Worm (Caenorhabditis elegans): ENCODE measurements around the gene D2096.12.
"Not testable (repeated sequence)": the region's sequence is repeated elsewhere in the genome, so short reads cannot be mapped to it uniquely, and the experiment has no call there.

Gene D2096.12

DNA sequence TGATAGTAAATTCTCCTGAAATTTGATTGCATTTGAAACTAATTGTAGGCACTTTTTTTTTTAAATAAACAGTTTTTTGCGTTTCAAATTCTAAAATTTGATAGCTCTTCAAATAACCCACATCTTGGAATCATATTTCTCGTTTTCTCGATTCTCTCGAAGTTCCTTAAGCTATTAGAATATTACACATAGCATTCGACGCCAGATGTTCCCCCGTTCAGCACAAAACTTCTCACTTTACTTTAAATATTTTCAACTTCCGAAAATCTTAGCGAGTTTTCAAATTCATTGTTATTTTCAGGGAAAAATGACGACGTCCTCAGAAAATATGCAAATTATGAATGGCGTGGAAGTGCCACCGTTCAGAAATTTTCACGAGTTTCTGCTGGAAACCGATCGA, 16.4 kb downstream of the D2096.12 start, which contains the start of gene praf-3:
TSS of gene praf-3 (plus strand) at position 301 of the 400 bp plus-strand sequence.
- TF ChIP-seq cog-1 (tag; optimal IDR thresholded peaks at IDR 0.05), result no peak
- TF ChIP-seq ref-1 (GFP tag; conservative IDR thresholded peaks at IDR 0.05), result no peak
- no peak for TF ChIP-seq ztf-29 (GFP tag; IDR thresholded peaks at IDR 0.05)
- no peak for TF ChIP-seq med-1 (GFP tag; optimal IDR thresholded peaks at IDR 0.05; ENCODE audit: insufficient read depth)
- no peak for TF ChIP-seq T22C8.4 (GFP tag; IDR thresholded peaks at IDR 0.05)
- TF ChIP-seq ztf-23 (GFP tag; IDR thresholded peaks at IDR 0.05), result no peak
- TF ChIP-seq flt-1 (GFP tag; IDR thresholded peaks at IDR 0.05), result no peak
- TF ChIP-seq klf-2 (GFP tag; conservative IDR thresholded peaks at IDR 0.05), result no peak
- TF ChIP-seq tab-1 (GFP tag; IDR thresholded peaks at IDR 0.05), result no peak

DNA sequence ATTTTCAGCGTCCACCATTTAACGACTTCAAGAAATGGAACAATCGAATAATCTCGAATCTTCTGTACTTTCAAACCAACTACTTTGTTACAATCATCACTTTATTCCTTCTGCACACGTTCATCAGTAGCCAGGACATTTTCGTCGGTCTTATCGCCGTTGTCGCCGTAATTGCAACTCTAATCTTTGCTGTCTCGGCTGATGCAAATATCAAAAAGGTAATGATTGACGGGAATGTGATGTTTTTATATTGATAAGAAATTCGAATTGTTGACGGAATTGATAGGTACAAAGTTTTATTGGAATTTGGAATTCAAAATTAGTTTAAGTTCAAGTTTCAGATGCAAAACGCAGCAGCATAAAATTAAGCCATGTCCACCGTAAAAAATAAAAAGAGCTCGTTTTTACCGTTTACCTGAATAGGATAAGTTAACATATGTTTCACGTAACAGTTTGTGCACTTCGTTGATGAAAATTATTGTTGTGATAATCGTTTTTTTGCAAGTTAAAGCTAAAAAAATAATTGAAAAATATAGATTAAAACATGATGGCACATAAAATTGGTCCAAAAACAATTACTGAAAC, 17.1 kb downstream of the D2096.12 start:
- TF ChIP-seq cog-1 (tag; optimal IDR thresholded peaks at IDR 0.05) (no peak), tab-1 (GFP tag; IDR thresholded peaks at IDR 0.05) (no peak), klf-2 (GFP tag; conservative IDR thresholded peaks at IDR 0.05) (no peak), ztf-23 (GFP tag; IDR thresholded peaks at IDR 0.05) (no peak), med-1 (GFP tag; optimal IDR thresholded peaks at IDR 0.05; ENCODE audit: insufficient read depth) (no peak), ztf-29 (GFP tag; IDR thresholded peaks at IDR 0.05) (no peak), flt-1 (GFP tag; IDR thresholded peaks at IDR 0.05) (no peak), ref-1 (GFP tag; conservative IDR thresholded peaks at IDR 0.05) (no peak), T22C8.4 (GFP tag; IDR thresholded peaks at IDR 0.05) (no peak)

DNA sequence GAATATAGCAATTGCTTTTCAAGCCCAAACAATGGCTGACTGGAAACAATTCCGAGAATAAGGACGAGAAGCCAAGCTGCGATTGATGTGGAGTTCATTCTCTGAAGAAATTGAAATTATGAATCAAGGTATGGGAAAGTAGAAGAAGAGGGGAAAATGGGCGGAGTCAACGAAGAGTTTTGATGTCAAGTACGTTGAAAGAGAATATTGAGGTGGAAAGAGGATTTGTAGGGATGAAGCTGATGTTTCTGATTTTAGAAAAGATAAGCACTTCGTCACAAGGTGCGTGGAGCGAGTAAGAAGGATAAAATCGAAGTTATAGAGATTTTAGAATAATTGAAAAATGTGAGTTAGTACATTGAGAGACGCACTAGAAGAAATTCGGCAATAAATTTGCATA, 19.4 kb downstream of the D2096.12 start, which contains the start of gene D2096.9:
TSS of gene D2096.9 (minus strand) at position 101 of the 400 bp plus-strand sequence.
- no peak for TF ChIP-seq tab-1 (GFP tag; IDR thresholded peaks at IDR 0.05)
- TF ChIP-seq flt-1 (GFP tag; IDR thresholded peaks at IDR 0.05), result no peak
- no peak for TF ChIP-seq ztf-23 (GFP tag; IDR thresholded peaks at IDR 0.05)
- no peak for TF ChIP-seq ztf-29 (GFP tag; IDR thresholded peaks at IDR 0.05)
- no peak for TF ChIP-seq T22C8.4 (GFP tag; IDR thresholded peaks at IDR 0.05)

DNA sequence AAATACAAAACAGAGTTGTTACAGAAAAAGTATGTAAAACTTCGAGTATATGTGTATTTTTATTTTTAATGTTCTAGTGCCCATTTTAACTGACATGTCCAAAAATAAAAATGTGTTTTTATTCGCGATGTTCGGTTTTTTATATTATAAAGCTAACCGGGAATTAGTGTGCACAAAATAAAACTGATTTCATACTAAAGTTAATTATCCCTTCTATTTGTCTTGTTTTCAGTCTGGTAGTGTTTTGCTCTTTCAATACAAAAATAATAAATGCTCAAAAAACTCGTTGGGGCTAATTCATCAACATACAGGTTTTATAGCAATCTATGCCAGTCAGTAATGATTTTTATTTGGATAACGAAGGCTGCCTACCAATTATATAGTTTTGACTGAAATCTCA, 21.5 kb downstream of the D2096.12 start:
- TF ChIP-seq T22C8.4 (GFP tag; IDR thresholded peaks at IDR 0.05) (no peak), tab-1 (GFP tag; IDR thresholded peaks at IDR 0.05) (no peak), ref-1 (GFP tag; conservative IDR thresholded peaks at IDR 0.05) (no peak), klf-2 (GFP tag; conservative IDR thresholded peaks at IDR 0.05) (no peak), cog-1 (tag; optimal IDR thresholded peaks at IDR 0.05) (no peak), ztf-29 (GFP tag; IDR thresholded peaks at IDR 0.05) (no peak), flt-1 (GFP tag; IDR thresholded peaks at IDR 0.05) (no peak), ztf-23 (GFP tag; IDR thresholded peaks at IDR 0.05) (no peak)

DNA sequence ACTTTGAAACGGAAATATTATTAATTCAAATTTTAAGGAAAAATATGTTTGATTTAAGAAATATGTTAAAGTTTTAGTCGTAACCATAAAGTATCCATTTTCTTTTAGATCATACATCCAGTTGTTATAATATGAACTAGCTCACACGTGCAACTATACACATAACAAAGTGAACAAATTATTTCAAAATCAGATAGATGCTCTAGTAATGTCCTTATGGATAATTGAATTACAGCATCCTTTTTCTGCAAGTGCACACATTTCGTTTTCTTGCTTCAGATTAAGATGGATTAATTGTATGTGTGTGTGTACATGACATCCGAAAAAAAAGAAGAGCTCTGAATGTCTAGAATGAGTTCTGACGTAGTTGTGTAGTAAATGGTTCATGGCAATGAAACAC, 22.4 kb downstream of the D2096.12 start:
- TF ChIP-seq ref-1 (GFP tag; conservative IDR thresholded peaks at IDR 0.05) (no peak), cog-1 (tag; optimal IDR thresholded peaks at IDR 0.05) (no peak), flt-1 (GFP tag; IDR thresholded peaks at IDR 0.05) (no peak), tab-1 (GFP tag; IDR thresholded peaks at IDR 0.05) (no peak), ztf-23 (GFP tag; IDR thresholded peaks at IDR 0.05) (no peak), med-1 (GFP tag; optimal IDR thresholded peaks at IDR 0.05; ENCODE audit: insufficient read depth) (no peak), ztf-29 (GFP tag; IDR thresholded peaks at IDR 0.05) (no peak), T22C8.4 (GFP tag; IDR thresholded peaks at IDR 0.05) (no peak), klf-2 (GFP tag; conservative IDR thresholded peaks at IDR 0.05) (no peak)

DNA sequence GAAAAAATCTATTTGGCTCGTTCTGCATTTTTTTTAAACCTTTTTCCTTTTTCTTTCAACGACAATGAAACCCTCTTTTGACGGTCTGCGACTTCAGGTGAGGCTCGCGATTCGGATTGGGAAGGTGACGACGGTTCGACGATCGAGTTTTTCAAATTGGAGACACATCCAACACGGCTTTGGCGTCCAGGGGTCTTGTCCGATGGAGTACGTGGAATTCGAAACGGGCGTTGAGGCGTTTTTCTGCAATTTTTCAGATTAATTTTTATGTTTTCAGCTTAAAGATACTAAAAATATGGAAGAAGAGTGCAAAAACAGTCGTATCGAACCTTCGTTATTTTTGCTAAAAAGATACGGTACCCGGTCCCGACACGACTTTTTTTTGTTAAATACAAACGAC, 25.9 kb downstream of the D2096.12 start, which contains the start of gene D2096.10:
TSS of gene D2096.10 (minus strand) at position 101 of the 400 bp plus-strand sequence.
- not testable (repeated sequence) for TF ChIP-seq klf-2 (GFP tag; conservative IDR thresholded peaks at IDR 0.05); med-1 (GFP tag; optimal IDR thresholded peaks at IDR 0.05; ENCODE audit: insufficient read depth); flt-1 (GFP tag; IDR thresholded peaks at IDR 0.05)

DNA sequence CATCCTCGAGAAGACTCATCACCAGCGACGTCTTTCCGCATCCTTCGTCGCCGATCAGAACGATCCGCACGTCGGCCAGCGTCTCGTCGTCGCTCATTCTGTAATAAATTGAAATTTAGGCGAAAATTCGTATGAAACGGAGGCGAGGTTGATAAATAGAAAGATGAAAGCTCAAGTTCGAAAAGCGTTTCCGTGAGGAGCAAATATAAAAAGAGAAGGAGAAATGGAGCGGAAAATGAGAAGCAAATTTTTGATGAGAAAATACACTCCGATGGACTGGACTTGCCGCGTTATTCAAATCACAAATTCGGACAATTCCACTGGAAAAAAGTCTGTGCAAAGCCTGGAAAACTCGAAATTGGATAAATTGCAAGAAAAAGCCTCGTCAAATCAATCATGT, 30.8 kb downstream of the D2096.12 start, which contains the start of gene D2096.11:
TSS of gene D2096.11 (minus strand) at position 101 of the 400 bp plus-strand sequence.
- TF ChIP-seq ztf-29 (GFP tag; IDR thresholded peaks at IDR 0.05), result no peak
- no peak for TF ChIP-seq klf-2 (GFP tag; conservative IDR thresholded peaks at IDR 0.05)
- TF ChIP-seq med-1 (GFP tag; optimal IDR thresholded peaks at IDR 0.05; ENCODE audit: insufficient read depth), result no peak
- TF ChIP-seq T22C8.4 (GFP tag; IDR thresholded peaks at IDR 0.05), result no peak
- no peak for TF ChIP-seq ref-1 (GFP tag; conservative IDR thresholded peaks at IDR 0.05)
- TF ChIP-seq ztf-23 (GFP tag; IDR thresholded peaks at IDR 0.05), result no peak
- TF ChIP-seq cog-1 (tag; optimal IDR thresholded peaks at IDR 0.05), result no peak
- no peak for TF ChIP-seq tab-1 (GFP tag; IDR thresholded peaks at IDR 0.05)
- TF ChIP-seq flt-1 (GFP tag; IDR thresholded peaks at IDR 0.05), result no peak

DNA sequence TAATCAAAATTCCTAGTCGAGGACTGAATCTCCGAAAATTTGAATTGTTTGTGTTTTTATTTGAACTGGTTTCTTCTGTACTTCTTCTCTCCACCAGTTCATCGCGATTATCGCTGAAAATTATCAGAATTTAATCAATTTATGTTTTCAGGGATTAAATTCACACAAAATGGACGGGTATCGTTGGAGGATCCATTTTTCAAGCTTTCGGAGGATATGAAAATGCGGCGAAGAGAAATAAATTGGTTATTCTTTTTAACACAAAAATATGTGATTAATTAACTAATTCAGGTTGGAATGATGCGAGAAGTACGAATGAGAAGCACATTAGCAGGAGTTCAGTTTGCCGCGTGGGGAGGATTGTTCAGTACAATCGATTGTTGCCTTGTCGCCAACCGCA, 33.1 kb downstream of the D2096.12 start, which contains the start of gene timm-17B.2:
TSS of gene timm-17B.2 (plus strand) at position 301 of the 400 bp plus-strand sequence.
- TF ChIP-seq ztf-23 (GFP tag; IDR thresholded peaks at IDR 0.05) (no peak), ztf-29 (GFP tag; IDR thresholded peaks at IDR 0.05) (no peak), med-1 (GFP tag; optimal IDR thresholded peaks at IDR 0.05; ENCODE audit: insufficient read depth) (no peak), cog-1 (tag; optimal IDR thresholded peaks at IDR 0.05) (no peak), ref-1 (GFP tag; conservative IDR thresholded peaks at IDR 0.05) (no peak), T22C8.4 (GFP tag; IDR thresholded peaks at IDR 0.05) (no peak), flt-1 (GFP tag; IDR thresholded peaks at IDR 0.05) (no peak), tab-1 (GFP tag; IDR thresholded peaks at IDR 0.05) (no peak), klf-2 (GFP tag; conservative IDR thresholded peaks at IDR 0.05) (no peak)

DNA sequence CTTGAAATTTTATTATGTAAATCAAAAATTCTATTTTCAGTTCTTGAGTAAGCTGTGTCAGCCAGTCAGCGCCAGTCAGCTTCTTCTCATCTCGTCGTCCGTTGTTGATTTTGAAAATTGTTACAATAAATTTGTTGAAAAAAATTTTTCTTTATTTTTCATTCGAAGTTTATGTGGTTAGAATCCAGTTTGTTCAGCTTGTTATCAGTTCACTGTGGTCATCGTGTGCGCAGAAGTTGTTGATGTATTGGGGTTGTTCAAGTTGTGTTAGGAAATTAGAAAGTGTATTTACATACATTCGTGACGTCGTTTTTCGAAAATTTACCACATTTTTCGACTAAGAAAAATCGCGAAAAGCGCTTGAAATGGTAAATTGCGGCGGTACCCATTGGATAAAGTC, 34.6 kb downstream of the D2096.12 start:
- TF ChIP-seq ref-1 (GFP tag; conservative IDR thresholded peaks at IDR 0.05) (no peak), ztf-23 (GFP tag; IDR thresholded peaks at IDR 0.05) (no peak), med-1 (GFP tag; optimal IDR thresholded peaks at IDR 0.05; ENCODE audit: insufficient read depth) (no peak), klf-2 (GFP tag; conservative IDR thresholded peaks at IDR 0.05) (no peak), tab-1 (GFP tag; IDR thresholded peaks at IDR 0.05) (no peak), T22C8.4 (GFP tag; IDR thresholded peaks at IDR 0.05) (no peak), cog-1 (tag; optimal IDR thresholded peaks at IDR 0.05) (no peak), ztf-29 (GFP tag; IDR thresholded peaks at IDR 0.05) (no peak), flt-1 (GFP tag; IDR thresholded peaks at IDR 0.05) (no peak)

DNA sequence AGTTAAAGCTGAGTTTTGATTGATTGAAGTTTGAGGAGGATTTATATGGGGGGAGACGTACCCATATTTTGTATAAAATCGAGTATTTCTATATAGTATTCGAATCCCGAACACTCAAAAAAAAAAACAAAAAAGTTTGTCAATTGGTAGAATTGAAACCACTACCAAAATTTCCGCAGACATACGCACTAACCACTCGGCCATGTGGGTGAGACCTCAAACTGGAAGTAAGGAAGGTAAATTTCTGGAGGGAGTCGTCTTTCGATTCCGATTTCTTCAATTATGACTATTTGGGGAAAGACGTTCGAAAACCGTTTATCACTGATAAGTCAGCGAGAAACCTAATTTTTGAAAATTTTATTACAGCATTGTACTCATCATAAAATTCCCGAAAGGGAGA, 49.3 kb downstream of the D2096.12 start:
- TF ChIP-seq tab-1 (GFP tag; IDR thresholded peaks at IDR 0.05) (peak; percentile 31; the same call in 1 of the 2 replicates), ref-1 (GFP tag; conservative IDR thresholded peaks at IDR 0.05) (peak; percentile 54; the same call in 1 of the 2 replicates), ztf-23 (GFP tag; IDR thresholded peaks at IDR 0.05) (0 out of 2 replicates have a peak, but pooled peaks have one; percentile 56), T22C8.4 (GFP tag; IDR thresholded peaks at IDR 0.05) (peak; percentile 53; the same call in 1 of the 2 replicates), flt-1 (GFP tag; IDR thresholded peaks at IDR 0.05) (peak; percentile 73)
